Fruit fly (Drosophila melanogaster) whole organism, wandering third instar larva: ENCODE data around the gene bam.

Source experiments
- Abd-B ChIP-seq: fragments of >200 bp; optimal IDR thresholded peaks from 2 replicates; lab custom pipeline; 2017; ENCODE audit warnings: missing biosample characterization, missing genetic modification characterization
- CG32264 ChIP-seq: fragments of 200-800 bp; sonication (Bioruptor generic); optimal IDR thresholded peaks from 2 replicates; lab custom pipeline; 2016; ENCODE audit warnings: missing biosample characterization, missing genetic modification characterization
- CG9705 ChIP-seq: fragments of 200-800 bp; sonication (Bioruptor generic); optimal IDR thresholded peaks from 2 replicates; lab custom pipeline; 2018; ENCODE audit warnings: missing biosample characterization, mild to moderate bottlenecking, missing genetic modification characterization
- CrebA ChIP-seq: fragments of 200-800 bp; sonication (Bioruptor generic); optimal IDR thresholded peaks from 2 replicates; lab custom pipeline; 2016; ENCODE audit warnings: missing biosample characterization, mild to moderate bottlenecking, missing genetic modification characterization, borderline replicate concordance
- Dfd ChIP-seq: fragments of >200 bp; optimal IDR thresholded peaks from 2 replicates; lab custom pipeline; 2017; ENCODE audit warnings: missing biosample characterization, missing genetic modification characterization
- HLH106 ChIP-seq: fragments of 200-800 bp; optimal IDR thresholded peaks from 3 replicates; lab custom pipeline; 2019; ENCODE audit warnings: missing biosample characterization, mild to moderate bottlenecking, missing genetic modification characterization, moderate library complexity
- Hnf4 ChIP-seq: fragments of 200-800 bp; sonication (Bioruptor generic); optimal IDR thresholded peaks from 2 replicates; lab custom pipeline; 2016; ENCODE audit warnings: missing biosample characterization, mild to moderate bottlenecking, missing genetic modification characterization
- Hr78 ChIP-seq: fragments of >200 bp; optimal IDR thresholded peaks from 2 replicates; lab custom pipeline; 2017; ENCODE audit warnings: missing biosample characterization, missing genetic modification characterization
- Hr83 ChIP-seq: fragments of 200-300 bp; sonication (Bioruptor generic); optimal IDR thresholded peaks from 2 replicates; lab custom pipeline; 2016; ENCODE audit warnings: missing biosample characterization, mild to moderate bottlenecking, missing genetic modification characterization, moderate library complexity; ENCODE audit not compliant: poor library complexity, severe bottlenecking
- Jra ChIP-seq: sonication (Bioruptor generic); optimal IDR thresholded peaks from 2 replicates; lab custom pipeline; 2016; ENCODE audit warnings: missing biosample characterization, missing genetic modification characterization
- Mio ChIP-seq: sonication (Bioruptor generic); optimal IDR thresholded peaks from 2 replicates; lab custom pipeline; 2016; ENCODE audit warnings: missing biosample characterization, missing genetic modification characterization
- Myc ChIP-seq: fragments of >200 bp; optimal IDR thresholded peaks from 2 replicates; lab custom pipeline; 2017
- OdsH ChIP-seq: fragments of 200-800 bp; sonication (Bioruptor generic); optimal IDR thresholded peaks from 2 replicates; lab custom pipeline; 2016; ENCODE audit warnings: missing biosample characterization, mild to moderate bottlenecking, missing genetic modification characterization
- Rel ChIP-seq, 2 experiments: fragments of 200-800 bp; sonication (Bioruptor generic) in 1 of 2; optimal IDR thresholded peaks; 2 replicates in 1 of 2; 3 replicates in 1 of 2; lab custom pipeline; 2016 to 2019; ENCODE audit warnings: mild to moderate bottlenecking in 2 of 2, missing biosample characterization in 2 of 2, missing genetic modification characterization in 2 of 2, moderate library complexity in 1 of 2
- Sp1 ChIP-seq: fragments of 200-800 bp; sonication (Bioruptor generic); optimal IDR thresholded peaks from 3 replicates; lab custom pipeline; 2019; ENCODE audit warnings: missing biosample characterization, mild to moderate bottlenecking, missing genetic modification characterization, moderate library complexity
- Vsx2 ChIP-seq: fragments of 200-300, 225-300 bp; sonication (Bioruptor generic); optimal IDR thresholded peaks from 2 replicates; lab custom pipeline; 2018; ENCODE audit warnings: missing biosample characterization, missing genetic modification characterization; ENCODE audit not compliant: partially characterized antibody
- br ChIP-seq: fragments of 200-800 bp; sonication (Bioruptor generic); optimal IDR thresholded peaks from 2 replicates; lab custom pipeline; 2016; ENCODE audit warnings: missing biosample characterization, missing genetic modification characterization
- brk ChIP-seq: fragments of 200-800 bp; sonication (Bioruptor generic); optimal IDR thresholded peaks from 2 replicates; lab custom pipeline; 2016; ENCODE audit warnings: missing biosample characterization, mild to moderate bottlenecking, missing genetic modification characterization
- dl ChIP-seq, 2 experiments: fragments of 175-275, 200-275 bp in 1 of 2; fragments of 200-275 bp in 1 of 2; sonication (Bioruptor generic); optimal IDR thresholded peaks; lab custom pipeline; 2018; ENCODE audit warnings: mild to moderate bottlenecking in 2 of 2, missing biosample characterization in 2 of 2, missing genetic modification characterization in 2 of 2, moderate library complexity in 2 of 2; ENCODE audit not compliant: partially characterized antibody in 2 of 2, insufficient read depth in 1 of 2
- dmrt93B ChIP-seq: fragments of 200-800 bp; sonication (Bioruptor generic); optimal IDR thresholded peaks from 2 replicates; lab custom pipeline; 2018; ENCODE audit warnings: missing biosample characterization, mild to moderate bottlenecking, missing genetic modification characterization
- dsf ChIP-seq: sonication (Bioruptor generic); optimal IDR thresholded peaks from 2 replicates; lab custom pipeline; 2016; ENCODE audit warnings: missing biosample characterization, missing genetic modification characterization, borderline replicate concordance
- ey ChIP-seq: fragments of 200-800 bp; sonication (Bioruptor generic); optimal IDR thresholded peaks from 2 replicates; lab custom pipeline; 2016; ENCODE audit warnings: missing biosample characterization, missing genetic modification characterization
- foxo ChIP-seq, 2 experiments: fragments of 200-800 bp; sonication (Bioruptor generic); optimal IDR thresholded peaks; 2 replicates in 1 of 2; 3 replicates in 1 of 2; lab custom pipeline; 2016 to 2017; ENCODE audit warnings: missing biosample characterization in 2 of 2, missing genetic modification characterization in 2 of 2
- fru ChIP-seq: fragments of 200-800 bp; sonication (Bioruptor generic); optimal IDR thresholded peaks from 3 replicates; lab custom pipeline; 2016; ENCODE audit warnings: missing biosample characterization, mild to moderate bottlenecking, missing genetic modification characterization
- h ChIP-seq: fragments of 200-800 bp; sonication (Bioruptor generic); optimal IDR thresholded peaks from 3 replicates; lab custom pipeline; 2016; ENCODE audit warnings: missing biosample characterization, mild to moderate bottlenecking, missing genetic modification characterization
- jim ChIP-seq: fragments of 175-275, 200-325 bp; sonication (Bioruptor generic); optimal IDR thresholded peaks from 2 replicates; lab custom pipeline; 2016; ENCODE audit warnings: missing biosample characterization, mild to moderate bottlenecking, missing genetic modification characterization
- lola ChIP-seq: fragments of >200 bp; optimal IDR thresholded peaks from 2 replicates; lab custom pipeline; 2017; ENCODE audit warnings: missing biosample characterization, missing genetic modification characterization
- pan ChIP-seq: fragments of >200 bp; optimal IDR thresholded peaks from 2 replicates; lab custom pipeline; 2017
- psq ChIP-seq: fragments of 200-800 bp; sonication (Bioruptor generic); optimal IDR thresholded peaks from 3 replicates; lab custom pipeline; 2017; ENCODE audit warnings: missing biosample characterization, mild to moderate bottlenecking, missing genetic modification characterization, moderate library complexity
- rgr ChIP-seq: fragments of 200-800 bp; sonication (Bioruptor generic); optimal IDR thresholded peaks from 3 replicates; lab custom pipeline; 2016; ENCODE audit warnings: missing biosample characterization, mild to moderate bottlenecking, missing genetic modification characterization
- sage ChIP-seq: fragments of 200-800 bp; sonication (Bioruptor generic); optimal IDR thresholded peaks from 2 replicates; lab custom pipeline; 2016; ENCODE audit warnings: missing biosample characterization, mild to moderate bottlenecking, missing genetic modification characterization
- sv ChIP-seq: fragments of 200-800 bp; sonication (Bioruptor generic); optimal IDR thresholded peaks from 3 replicates; lab custom pipeline; 2016; ENCODE audit warnings: missing biosample characterization, missing genetic modification characterization
- usp ChIP-seq: fragments of >200 bp; optimal IDR thresholded peaks from 2 replicates; lab custom pipeline; 2017; ENCODE audit warnings: missing biosample characterization, missing genetic modification characterization

The bam gene

DNA sequence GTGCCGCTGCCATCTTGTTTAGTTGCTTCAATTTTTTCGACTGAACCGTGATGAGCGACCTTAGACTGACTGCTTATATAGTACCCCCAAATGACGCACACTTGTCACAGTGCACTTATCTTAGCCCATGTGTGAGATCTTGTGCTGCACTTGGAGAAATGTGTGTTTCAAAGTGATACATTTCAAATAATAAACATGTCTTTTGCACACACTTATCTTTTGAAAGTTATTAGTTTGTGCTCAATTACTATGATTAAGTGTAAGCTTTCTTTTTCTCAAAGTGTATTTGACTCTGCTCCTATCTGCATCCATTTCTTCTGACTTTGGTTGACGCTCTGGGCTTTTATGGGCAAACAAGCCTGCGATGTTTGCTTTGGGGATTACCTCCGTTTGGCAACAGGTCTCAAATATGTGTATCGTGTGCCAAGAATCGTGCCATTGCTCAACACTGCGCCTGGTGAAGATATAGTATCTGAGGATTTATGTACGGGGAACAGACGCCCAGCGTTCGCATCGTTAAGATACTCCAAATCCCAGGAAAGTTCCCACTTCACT lies 35.0 kb upstream of the bam start, which contains the start of gene CG10514:
CG10514 (minus strand) TSS at position 51 of the 555 bp plus-strand sequence.
- TF ChIP-seq rgr (GFP tag; lab: Kevin White, UChicago) (peak; percentile 24), CG32264 (GFP tag; lab: Kevin White, UChicago) (no peak), Abd-B (GFP tag; lab: Kevin White, UChicago) (no peak), fru (GFP tag; lab: Kevin White, UChicago) (peak; percentile 13), usp (GFP tag; lab: Kevin White, UChicago) (no peak), h (GFP tag; lab: Kevin White, UChicago) (no peak), OdsH (GFP tag; lab: Kevin White, UChicago) (peak; percentile 43), ey (peak; percentile 4), dsf (no peak), Sp1 (GFP tag; lab: Kevin White, UChicago) (peak; percentile 10), sage (no peak), Hr83 (GFP tag; lab: Kevin White, UChicago) (peak; percentile 77), jim (GFP tag; lab: Kevin White, UChicago) (no peak), Myc (lab: Kevin White, UChicago) (no peak), dl (GFP tag; optimal IDR thresholded peaks at IDR 0.05; lab: Kevin White, UChicago; ENCODE audit: insufficient read depth in 1 of 2, partially characterized antibody in 2 of 2) (no peak), foxo (GFP tag; optimal IDR thresholded peaks at IDR 0.05; lab: Kevin White, UChicago) (peak in 1 of 2 experiments; percentile 18), br (GFP tag; lab: Kevin White, UChicago) (peak; percentile 36), CrebA (GFP tag; lab: Kevin White, UChicago) (no peak), psq (GFP tag; lab: Kevin White, UChicago) (peak; percentile 18), Vsx2 (GFP tag; lab: Kevin White, UChicago) (no peak), Hr78 (GFP tag; lab: Kevin White, UChicago) (no peak)

DNA sequence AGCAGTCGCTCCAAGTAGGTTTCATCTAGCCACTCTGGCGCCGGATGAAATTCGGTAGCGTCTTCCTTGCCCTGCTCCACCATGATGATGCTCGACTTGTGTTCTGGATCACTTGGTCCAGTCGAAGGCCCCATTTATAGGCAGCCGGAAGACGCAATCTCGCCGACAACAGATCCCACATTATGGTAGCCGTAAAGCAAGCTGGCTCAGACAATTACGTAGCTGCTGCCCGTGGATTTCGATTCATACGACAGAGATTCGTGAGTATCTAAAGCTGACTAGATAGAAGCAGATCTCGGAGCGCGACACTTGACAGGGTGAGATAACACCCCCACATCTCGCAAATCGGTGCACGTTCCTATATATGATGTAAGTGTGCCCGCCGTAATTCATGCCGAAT lies 32.2 kb upstream of the bam start, which contains the start of gene CG10513:
CG10513 (minus strand) TSS at position 101 of the 400 bp plus-strand sequence.
- no peak for TF ChIP-seq CrebA (GFP tag; lab: Kevin White, UChicago)
- no peak for TF ChIP-seq Mio (GFP tag; lab: Kevin White, UChicago)
- no peak for TF ChIP-seq CG32264 (GFP tag; lab: Kevin White, UChicago)
- no peak for TF ChIP-seq pan (lab: Kevin White, UChicago)
- TF ChIP-seq Abd-B (GFP tag; lab: Kevin White, UChicago), result no peak
- no peak for TF ChIP-seq h (GFP tag; lab: Kevin White, UChicago)
- no peak for TF ChIP-seq CG9705 (GFP tag; lab: Kevin White, UChicago)
- no peak for TF ChIP-seq usp (GFP tag; lab: Kevin White, UChicago)
- TF ChIP-seq fru (GFP tag; lab: Kevin White, UChicago), result no peak
- TF ChIP-seq Hnf4 (GFP tag; lab: Kevin White, UChicago), result no peak
- no peak for TF ChIP-seq Jra (GFP tag; lab: Kevin White, UChicago)
- TF ChIP-seq Dfd, result no peak

DNA sequence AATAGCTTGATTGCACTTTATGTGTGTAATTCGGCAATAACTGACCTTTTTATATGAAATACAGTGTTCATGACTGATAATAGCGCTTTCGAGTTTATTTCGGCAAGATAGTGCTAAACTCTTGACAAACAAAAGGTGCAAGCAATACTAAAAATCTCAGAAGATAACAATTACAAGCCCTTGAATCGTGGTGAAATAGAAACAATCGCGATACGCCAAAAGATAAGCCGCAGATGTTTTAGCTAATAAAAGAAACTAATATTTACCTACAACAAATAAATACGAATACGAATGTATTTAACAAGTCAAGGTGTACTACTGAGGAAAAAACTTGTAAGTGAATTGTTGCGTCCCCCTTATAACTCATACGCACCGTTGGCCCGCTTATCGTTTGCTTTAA lies 30.4 kb upstream of the bam start:
- TF ChIP-seq HLH106 (no peak), psq (GFP tag; lab: Kevin White, UChicago) (no peak), Mio (GFP tag; lab: Kevin White, UChicago) (no peak), Vsx2 (GFP tag; lab: Kevin White, UChicago) (no peak), Dfd (no peak), usp (GFP tag; lab: Kevin White, UChicago) (no peak), brk (no peak)
- TF ChIP-seq, all 38 proteins: peak for 0

DNA sequence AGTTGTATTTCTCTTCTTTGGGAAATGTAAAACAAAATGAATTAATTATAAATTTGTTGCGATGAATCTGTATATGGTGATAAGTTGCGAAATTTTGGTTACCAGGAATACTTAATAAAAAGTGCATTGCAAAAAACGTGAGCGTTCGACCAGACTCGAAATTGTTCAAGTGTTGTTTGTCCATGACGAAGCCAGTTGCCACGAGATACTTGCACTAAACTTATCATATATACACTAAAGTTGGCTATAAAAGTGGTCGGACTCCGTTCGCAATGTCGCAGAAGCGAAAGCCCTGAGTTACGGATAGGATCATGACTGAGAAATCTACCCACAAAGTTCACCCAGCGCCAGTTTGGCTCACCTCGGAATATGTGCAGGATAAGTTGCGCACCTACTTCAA lies 28.6 kb upstream of the bam start, which contains the start of gene CG11878:
CG11878 (plus strand) TSS at position 301 of the 400 bp plus-strand sequence.
- TF ChIP-seq lola (GFP tag; lab: Kevin White, UChicago) (no peak), Rel (GFP tag; optimal IDR thresholded peaks at IDR 0.05; lab: Kevin White, UChicago) (no peak), Rel (tag; optimal IDR thresholded peaks at IDR 0.05; lab: Kevin White, UChicago) (no peak), Abd-B (GFP tag; lab: Kevin White, UChicago) (no peak), usp (GFP tag; lab: Kevin White, UChicago) (no peak), jim (GFP tag; lab: Kevin White, UChicago) (no peak), Vsx2 (GFP tag; lab: Kevin White, UChicago) (no peak), Hnf4 (GFP tag; lab: Kevin White, UChicago) (no peak), h (GFP tag; lab: Kevin White, UChicago) (no peak), dsf (no peak), rgr (GFP tag; lab: Kevin White, UChicago) (no peak), Myc (lab: Kevin White, UChicago) (no peak), br (GFP tag; lab: Kevin White, UChicago) (no peak), brk (no peak), Dfd (no peak), sv (GFP tag; lab: Kevin White, UChicago) (no peak), Hr83 (GFP tag; lab: Kevin White, UChicago) (no peak), HLH106 (no peak), dmrt93B (GFP tag; lab: Kevin White, UChicago) (no peak)
